Worm (Caenorhabditis elegans): ENCODE data around the gene srw-145.

DNA sequence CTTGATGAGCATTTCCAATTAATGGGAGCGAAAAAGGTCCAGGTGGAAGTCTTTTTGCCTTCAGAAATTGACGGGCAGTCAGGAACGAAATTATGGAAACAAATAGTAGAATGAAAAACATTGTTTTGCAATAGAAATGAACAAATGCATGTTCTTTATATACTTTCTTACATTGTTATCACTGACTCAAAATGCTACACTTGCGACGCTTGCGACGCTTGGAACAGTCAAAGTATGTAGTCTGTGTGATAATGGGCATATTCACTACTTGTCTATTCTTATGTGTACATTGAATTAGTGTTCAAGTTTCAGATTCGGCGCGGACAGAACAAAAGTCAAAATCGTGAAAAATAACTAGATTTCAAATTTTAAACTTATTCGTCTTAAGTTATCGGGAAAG is 38.6 kb upstream of the srw-145 start, which contains the start of gene cyp-35C1:
- TF ChIP-seq snpc-4 (GFP tag; optimal IDR thresholded peaks at IDR 0.05) (no peak), snpc-4 (tag; optimal IDR thresholded peaks at IDR 0.05) (no peak), attf-3 (GFP tag; conservative IDR thresholded peaks at IDR 0.05) (no peak), cebp-1 (GFP tag; IDR thresholded peaks at IDR 0.05) (no peak), cebp-1 (tag; optimal IDR thresholded peaks at IDR 0.05) (no peak), F52B5.7 (tag; optimal IDR thresholded peaks at IDR 0.05) (no peak), nhr-80 (tag; optimal IDR thresholded peaks at IDR 0.05) (peak; percentile 24), rec-8 (tag; optimal IDR thresholded peaks at IDR 0.05) (no peak), ztf-26 (tag; optimal IDR thresholded peaks at IDR 0.05) (no peak), nfyb-1 (GFP tag; IDR thresholded peaks at IDR 0.05) (no peak)
